Fruit fly (Drosophila melanogaster) Kc167 (cell line): Measurements from ENCODE around the gene Galphaf.

Experiments
- Sin3A ChIP-seq: fragments of >200 bp; optimal IDR thresholded peaks from 2 replicates; lab custom pipeline; 2018; ENCODE audit warnings: missing external identifiers
- h ChIP-seq: fragments of >200 bp; optimal IDR thresholded peaks from 3 replicates; lab custom pipeline; 2018; ENCODE audit warnings: missing external identifiers
- psq ChIP-seq: fragments of >200 bp; optimal IDR thresholded peaks from 2 replicates; lab custom pipeline; 2017; ENCODE audit warnings: missing external identifiers
- ttk ChIP-seq: sonication (Bioruptor generic); optimal IDR thresholded peaks from 2 replicates; lab custom pipeline; 2017; ENCODE audit warnings: missing external identifiers

dm6 chr3L:16657014-16657413, 10.7 kb downstream of the Galphaf start:
- TF ChIP-seq psq (lab: Kevin White, UChicago) (no peak), h (lab: Kevin White, UChicago) (no peak), Sin3A (no peak), ttk (lab: Kevin White, UChicago) (no peak)
